Worm (Caenorhabditis elegans): Measurements from ENCODE around the gene K09F6.7.
A peak's percentile ranks its signal among the peaks of the same experiment; 100 is the strongest.

The K09F6.7 gene

DNA sequence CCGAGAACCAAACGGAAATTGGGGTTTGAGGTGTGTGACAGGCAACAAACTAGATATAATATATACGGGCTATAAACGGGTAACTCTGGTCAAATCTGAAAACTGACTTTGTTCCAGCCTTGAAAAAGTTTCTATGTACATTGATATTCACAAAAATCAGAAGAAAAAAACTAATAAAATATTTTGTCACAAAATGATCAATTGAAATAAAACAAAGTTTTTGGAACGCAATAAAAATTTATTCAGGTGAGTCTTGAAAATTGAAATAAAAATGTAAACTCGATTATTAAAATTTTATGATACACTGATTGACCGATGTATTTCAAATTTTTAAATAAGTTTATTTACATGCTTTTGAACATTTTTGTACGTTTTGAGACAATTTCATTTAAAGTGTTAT is 10.4 kb upstream of the K09F6.7 start, which contains the start of gene B0281.6:
TSS of gene B0281.6 (minus strand) at position 101 of the 400 bp plus-strand sequence.
- TF ChIP-seq drap-1 (GFP tag; optimal IDR thresholded peaks at IDR 0.05) (no peak), sem-2 (GFP tag; optimal IDR thresholded peaks at IDR 0.05) (no peak), nhr-28 (tag; optimal IDR thresholded peaks at IDR 0.05) (no peak), unc-39 (tag; optimal IDR thresholded peaks at IDR 0.05) (no peak), ceh-83 (GFP tag; optimal IDR thresholded peaks at IDR 0.05) (no peak), nhr-237 (tag; optimal IDR thresholded peaks at IDR 0.05) (no peak), blmp-1 (tag; optimal IDR thresholded peaks at IDR 0.05) (no peak), ceh-43 (GFP tag; optimal IDR thresholded peaks at IDR 0.05) (no peak), mep-1 (tag; optimal IDR thresholded peaks at IDR 0.05) (no peak), flh-1 (GFP tag; optimal IDR thresholded peaks at IDR 0.05) (no peak), elt-3 (tag; optimal IDR thresholded peaks at IDR 0.05) (no peak)

DNA sequence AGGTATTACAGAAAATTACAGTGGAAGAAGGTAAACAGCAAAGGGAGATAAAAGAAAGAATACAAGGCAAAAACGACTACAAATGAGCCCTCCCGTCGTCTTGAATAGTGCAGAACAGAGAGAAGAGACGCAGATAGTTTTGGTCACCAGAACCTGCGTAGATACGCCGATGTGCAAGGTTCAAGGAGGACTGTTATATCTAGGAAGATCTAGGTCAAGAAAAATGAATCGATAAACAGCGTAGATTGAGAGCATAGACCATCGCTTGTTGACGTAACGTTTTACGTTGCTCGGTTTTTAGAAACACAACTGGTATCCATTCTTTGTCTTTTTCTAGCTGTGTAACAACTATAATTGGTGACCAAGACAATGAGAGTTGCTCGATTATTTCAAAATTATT is 8.9 kb upstream of the K09F6.7 start, which contains the start of gene B0281.5:
TSS of gene B0281.5 (minus strand) at position 101 of the 400 bp plus-strand sequence.
- TF ChIP-seq nhr-76 (tag; optimal IDR thresholded peaks at IDR 0.05) (no peak), nhr-2 (tag; optimal IDR thresholded peaks at IDR 0.05) (peak; percentile 37), elt-1 (tag; optimal IDR thresholded peaks at IDR 0.05; ENCODE audit: borderline replicate concordance, insufficient read depth) (no peak), elt-3 (tag; optimal IDR thresholded peaks at IDR 0.05) (no peak), mep-1 (tag; optimal IDR thresholded peaks at IDR 0.05) (no peak), ceh-39 (tag; optimal IDR thresholded peaks at IDR 0.05) (peak; percentile 21), zip-8 (tag; optimal IDR thresholded peaks at IDR 0.05) (no peak), nhr-12 (tag; optimal IDR thresholded peaks at IDR 0.05) (no peak), snpc-4 (tag; optimal IDR thresholded peaks at IDR 0.05) (no peak), nhr-28 (tag; optimal IDR thresholded peaks at IDR 0.05) (no peak)

DNA sequence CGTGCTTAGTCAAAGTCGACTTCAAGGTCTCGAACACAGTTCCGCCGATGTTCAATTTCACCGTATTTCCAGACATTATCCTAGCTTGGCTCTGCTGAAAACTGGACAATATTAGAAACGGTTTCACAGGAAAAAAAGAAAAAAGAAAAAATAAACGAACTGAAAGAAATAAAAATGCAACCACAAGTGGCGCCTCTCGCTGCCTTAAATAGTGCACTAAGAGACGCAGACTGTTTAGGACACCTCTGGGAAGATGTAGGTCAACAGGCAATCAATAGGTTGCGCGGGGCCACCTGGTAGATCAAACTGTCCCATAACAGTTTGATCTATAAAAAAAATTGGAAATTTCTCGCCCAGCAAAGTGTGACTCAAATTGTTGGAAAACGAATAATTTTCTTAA is 6.8 kb upstream of the K09F6.7 start, which contains the start of gene B0281.4:
TSS of gene B0281.4 (minus strand) at position 101 of the 400 bp plus-strand sequence.
- no peak for TF ChIP-seq lin-13 (tag; optimal IDR thresholded peaks at IDR 0.05)
- no peak for TF ChIP-seq bed-3 (GFP tag; optimal IDR thresholded peaks at IDR 0.05)
- TF ChIP-seq mls-2 (tag; optimal IDR thresholded peaks at IDR 0.05): no peak
- no peak for TF ChIP-seq drap-1 (GFP tag; optimal IDR thresholded peaks at IDR 0.05)
- TF ChIP-seq nhr-76 (tag; optimal IDR thresholded peaks at IDR 0.05): no peak

DNA sequence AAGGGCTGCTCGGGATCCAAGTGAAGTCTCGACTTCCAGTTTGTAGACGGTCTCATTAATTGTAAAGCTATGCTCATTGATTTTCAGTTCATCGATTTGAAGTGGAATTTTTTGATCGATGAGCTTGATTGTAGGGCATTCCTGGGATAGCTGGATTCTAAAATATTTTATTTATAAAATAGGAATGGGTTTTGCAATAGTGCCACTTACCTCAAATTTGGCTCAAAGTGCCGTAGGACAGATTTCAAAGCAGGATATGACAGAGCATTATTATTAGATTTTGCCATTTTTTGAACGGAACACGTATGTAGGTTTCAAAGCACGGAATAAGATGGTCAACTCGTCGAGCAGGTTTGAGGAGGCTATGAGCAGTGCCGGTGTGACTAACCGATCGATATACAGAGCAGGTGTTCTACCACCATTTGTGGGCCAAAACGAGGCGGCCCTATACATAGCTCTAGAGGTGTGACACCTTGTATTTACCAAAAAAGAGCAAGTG is 3.9 kb upstream of the K09F6.7 start, which contains the start of gene fbxc-25:
TSS of gene fbxc-25 (minus strand) at position 449 of the 499 bp plus-strand sequence.
- no peak for TF ChIP-seq sem-2 (GFP tag; optimal IDR thresholded peaks at IDR 0.05)
- no peak for TF ChIP-seq ham-2 (GFP tag; optimal IDR thresholded peaks at IDR 0.05)
- TF ChIP-seq pha-4 (tag; optimal IDR thresholded peaks at IDR 0.05): no peak
- TF ChIP-seq bed-3 (GFP tag; optimal IDR thresholded peaks at IDR 0.05): no peak
- no peak for TF ChIP-seq unc-120 (tag; optimal IDR thresholded peaks at IDR 0.05; ENCODE audit: poor library complexity, severe bottlenecking)
- TF ChIP-seq mep-1 (tag; optimal IDR thresholded peaks at IDR 0.05): no peak
- no peak for TF ChIP-seq sptf-1 (tag; optimal IDR thresholded peaks at IDR 0.05)
- TF ChIP-seq elt-3 (tag; optimal IDR thresholded peaks at IDR 0.05): no peak
- no peak for TF ChIP-seq nhr-76 (tag; optimal IDR thresholded peaks at IDR 0.05)
- no peak for TF ChIP-seq unc-62 (GFP tag; optimal IDR thresholded peaks at IDR 0.05)
- TF ChIP-seq unc-39 (tag; optimal IDR thresholded peaks at IDR 0.05): no peak
- TF ChIP-seq nhr-12 (tag; optimal IDR thresholded peaks at IDR 0.05): no peak
- TF ChIP-seq cnd-1 (tag; optimal IDR thresholded peaks at IDR 0.05): no peak
- TF ChIP-seq ceh-83 (GFP tag; optimal IDR thresholded peaks at IDR 0.05): no peak
- TF ChIP-seq blmp-1 (tag; optimal IDR thresholded peaks at IDR 0.05): no peak
- TF ChIP-seq M03D4.4 (tag; optimal IDR thresholded peaks at IDR 0.05): no peak

DNA sequence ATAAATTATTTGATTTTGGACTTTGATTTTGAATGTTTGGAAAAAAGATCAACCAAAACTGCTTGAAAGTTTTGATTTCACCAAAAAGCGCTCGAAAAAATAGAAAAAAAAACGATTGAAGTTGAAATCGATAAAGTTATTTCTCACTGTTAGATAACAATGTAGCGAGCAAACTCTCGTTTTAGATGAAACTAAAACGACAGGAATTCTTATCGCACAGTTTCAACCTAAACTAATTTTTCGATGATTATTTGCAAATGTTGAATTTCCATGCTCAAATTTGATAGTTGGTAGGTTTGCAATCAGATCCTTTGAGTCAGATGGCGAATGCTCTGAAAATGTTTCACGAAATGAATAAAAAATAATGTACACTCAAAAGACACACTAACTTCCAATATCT is 622 bp upstream of the K09F6.7 start:
- TF ChIP-seq sem-2 (GFP tag; optimal IDR thresholded peaks at IDR 0.05) (no peak), lsy-2 (tag; optimal IDR thresholded peaks at IDR 0.05) (no peak), flh-1 (GFP tag; optimal IDR thresholded peaks at IDR 0.05) (no peak), pha-4 (tag; optimal IDR thresholded peaks at IDR 0.05) (no peak), unc-62 (GFP tag; optimal IDR thresholded peaks at IDR 0.05) (no peak), ham-2 (GFP tag; optimal IDR thresholded peaks at IDR 0.05) (no peak), nhr-12 (tag; optimal IDR thresholded peaks at IDR 0.05) (no peak), ceh-43 (GFP tag; optimal IDR thresholded peaks at IDR 0.05) (no peak), cnd-1 (tag; optimal IDR thresholded peaks at IDR 0.05) (no peak), mep-1 (tag; optimal IDR thresholded peaks at IDR 0.05) (no peak), ces-1 (GFP tag; optimal IDR thresholded peaks at IDR 0.05) (no peak), M03D4.4 (tag; optimal IDR thresholded peaks at IDR 0.05) (no peak), nhr-28 (tag; optimal IDR thresholded peaks at IDR 0.05) (no peak)

Measured in whole organism, mixed stage, embryonic.